Fruit fly (Drosophila melanogaster) whole organism, prepupa: ENCODE measurements around the gene CG9578.

ENCODE experiments used
- Blimp-1 ChIP-seq: fragments of 200-800 bp; sonication (Bioruptor generic); optimal IDR thresholded peaks from 3 replicates; lab custom pipeline; 2017; ENCODE audit warnings: missing biosample characterization, missing genetic modification characterization, mild to moderate bottlenecking, moderate library complexity, missing genetic modification reagents
- CG11902 ChIP-seq: fragments of 200-800 bp; sonication (Bioruptor generic); optimal IDR thresholded peaks from 3 replicates; lab custom pipeline; 2016; ENCODE audit warnings: missing biosample characterization, missing genetic modification characterization
- CG15336 ChIP-seq: fragments of 200-800 bp; sonication (Bioruptor generic); IDR thresholded peaks from 2 replicates; pipeline ENCODE4 v1.3.6; 2022; ENCODE audit warnings: missing biosample characterization, missing genetic modification characterization
- Eip93F ChIP-seq: fragments of 200-800 bp; sonication (Bioruptor generic); optimal IDR thresholded peaks from 2 replicates; lab custom pipeline; 2016; ENCODE audit warnings: missing biosample characterization, mild to moderate bottlenecking, missing genetic modification characterization
- Sox102F ChIP-seq: fragments of 200-800 bp; sonication (Bioruptor generic); optimal IDR thresholded peaks from 2 replicates; lab custom pipeline; 2016; ENCODE audit warnings: missing biosample characterization, mild to moderate bottlenecking, missing genetic modification characterization
- fkh ChIP-seq: fragments of 200-800 bp; sonication (Bioruptor generic); optimal IDR thresholded peaks from 3 replicates; lab custom pipeline; 2017; ENCODE audit warnings: missing biosample characterization, mild to moderate bottlenecking, missing genetic modification characterization, moderate library complexity

- peak; percentile 94 for TF ChIP-seq Sox102F (GFP tag; lab: Kevin White, UChicago)
- TF ChIP-seq CG11902 (GFP tag; lab: Kevin White, UChicago), result peak; percentile 94
- TF ChIP-seq Blimp-1 (GFP tag; lab: Kevin White, UChicago), result peak; percentile 83
- peak; percentile 95 for TF ChIP-seq CG15336 (GFP tag; lab: Robert Waterston, UW)
- no peak for TF ChIP-seq fkh (GFP tag; lab: Kevin White, UChicago)
- peak; percentile 81 for TF ChIP-seq Eip93F (GFP tag; lab: Kevin White, UChicago)
Observed at dm6 chrX:20173464-20173995, 3.5 kb downstream of the CG9578 start, which contains the start of gene AnxB10.
